Worm (Caenorhabditis elegans) whole organism, young adult: ENCODE results near the gene unc-6.

Experiments used
- B0336.3 ChIP-seq: fragments of 200-800 bp; sonication (Bioruptor generic); IDR thresholded peaks from 2 replicates; pipeline ENCODE4 v1.3.6; 2022; ENCODE audit warnings: missing genetic modification characterization, missing compliant biosample characterization
- D2030.7 ChIP-seq: fragments of 200-800 bp; sonication (Bioruptor generic); IDR thresholded peaks from 2 replicates; pipeline ENCODE4 v1.3.6; 2022; ENCODE audit warnings: missing genetic modification reagents, missing genetic modification characterization, missing compliant biosample characterization
- F23B12.7 ChIP-seq: sonication (generic microtip); optimal IDR thresholded peaks from 2 replicates; lab custom pipeline; 2017; ENCODE audit warnings: missing genetic modification characterization, mild to moderate bottlenecking, missing compliant biosample characterization, antibody characterized with exemption, moderate library complexity; ENCODE audit not compliant: insufficient read depth
- F37B4.10 ChIP-seq: fragments of 200-800 bp; sonication (Bioruptor generic); IDR thresholded peaks from 2 replicates; pipeline ENCODE4 v1.3.6; 2022; ENCODE audit warnings: missing genetic modification characterization, missing compliant biosample characterization
- F52B5.7 ChIP-seq: sonication (generic microtip); optimal IDR thresholded peaks from 2 replicates; lab custom pipeline; 2016; ENCODE audit warnings: mild to moderate bottlenecking, missing genetic modification characterization, missing compliant biosample characterization
- K11D2.4 ChIP-seq: fragments of 200-800 bp; sonication (Bioruptor generic); IDR thresholded peaks from 2 replicates; pipeline ENCODE4 v1.3.6; 2022; ENCODE audit warnings: missing genetic modification reagents, missing genetic modification characterization, missing compliant biosample characterization
- Y95B8A.8 ChIP-seq: fragments of 200-800 bp; sonication (Bioruptor generic); IDR thresholded peaks from 2 replicates; pipeline ENCODE4 v1.3.6; 2022; ENCODE audit warnings: missing genetic modification reagents, missing genetic modification characterization, missing compliant biosample characterization
- akir-1 ChIP-seq: fragments of 200-800 bp; sonication (Bioruptor generic); optimal IDR thresholded peaks from 2 replicates; lab custom pipeline; 2018; ENCODE audit warnings: mild to moderate bottlenecking, missing genetic modification characterization, moderate library complexity, missing compliant biosample characterization
- attf-6 ChIP-seq: fragments of 200-800 bp; sonication (Bioruptor generic); IDR thresholded peaks from 2 replicates; pipeline ENCODE4 v1.3.6; 2022; ENCODE audit warnings: missing genetic modification reagents, missing genetic modification characterization, missing compliant biosample characterization
- bed-1 ChIP-seq: fragments of 200-800 bp; sonication (Bioruptor generic); IDR thresholded peaks from 2 replicates; pipeline ENCODE4 v1.3.6; 2022; ENCODE audit warnings: missing genetic modification reagents, missing genetic modification characterization, missing compliant biosample characterization
- ccch-3 ChIP-seq: fragments of 200-800 bp; sonication (Bioruptor generic); optimal IDR thresholded peaks from 2 replicates; lab custom pipeline; 2018; ENCODE audit warnings: mild to moderate bottlenecking, missing genetic modification characterization, missing compliant biosample characterization
- ceh-58 ChIP-seq: fragments of 200-800 bp; sonication (Bioruptor generic); IDR thresholded peaks from 2 replicates; pipeline ENCODE4 v1.3.6; 2022; ENCODE audit warnings: missing genetic modification characterization, missing compliant biosample characterization
- ceh-79 ChIP-seq: sonication (generic microtip); optimal IDR thresholded peaks from 2 replicates; lab custom pipeline; 2017; ENCODE audit warnings: mild to moderate bottlenecking, missing genetic modification characterization, missing compliant biosample characterization
- die-1 ChIP-seq: sonication (generic microtip); optimal IDR thresholded peaks from 2 replicates; lab custom pipeline; 2016; ENCODE audit warnings: missing genotype, mild to moderate bottlenecking, missing genetic modification characterization, missing compliant biosample characterization
- efl-1 ChIP-seq: fragments of 150-350 bp; optimal IDR thresholded peaks from 2 replicates; lab custom pipeline; 2014; ENCODE audit warnings: missing biosample characterization, missing genetic modification reagents, missing genetic modification characterization
- egl-18 ChIP-seq: fragments of 200-800 bp; sonication (Bioruptor generic); IDR thresholded peaks from 2 replicates; pipeline ENCODE4 v1.3.6; 2022; ENCODE audit warnings: missing genetic modification reagents, missing genetic modification characterization, missing compliant biosample characterization
- egrh-3 ChIP-seq: fragments of 200-800 bp; sonication (Bioruptor generic); IDR thresholded peaks from 2 replicates; pipeline ENCODE4 v1.3.6; 2022; ENCODE audit warnings: missing genetic modification reagents, missing genetic modification characterization, missing compliant biosample characterization
- gei-17 ChIP-seq: fragments of 200-800 bp; sonication (Bioruptor generic); optimal IDR thresholded peaks from 2 replicates; lab custom pipeline; 2018; ENCODE audit warnings: mild to moderate bottlenecking, missing genetic modification characterization, missing compliant biosample characterization
- hlh-26 ChIP-seq: fragments of 200-800 bp; sonication (Bioruptor generic); conservative IDR thresholded peaks from 2 replicates; pipeline ENCODE4 v1.3.6; 2022; ENCODE audit warnings: missing genetic modification reagents, missing genetic modification characterization, missing compliant biosample characterization
- lag-1 ChIP-seq: fragments of 200-800 bp; sonication (Bioruptor generic); IDR thresholded peaks from 2 replicates; pipeline ENCODE4 v1.3.6; 2022; ENCODE audit warnings: missing genetic modification reagents, missing genetic modification characterization, missing compliant biosample characterization
- let-607 ChIP-seq, 2 experiments: fragments of 200-800 bp in 1 of 2; sonication (Bioruptor generic) in 1 of 2; sonication (generic microtip) in 1 of 2; optimal IDR thresholded peaks; 2 replicates each; lab custom pipeline; 2016 to 2018; ENCODE audit warnings: mild to moderate bottlenecking in 2 of 2, missing compliant biosample characterization in 2 of 2, missing genetic modification characterization in 2 of 2, moderate library complexity in 2 of 2, missing genotype in 1 of 2
- lin-26 ChIP-seq: fragments of 200-800 bp; sonication (Bioruptor generic); IDR thresholded peaks from 2 replicates; pipeline ENCODE4 v1.3.6; 2022; ENCODE audit warnings: missing genetic modification reagents, missing genetic modification characterization, missing compliant biosample characterization
- lin-35 ChIP-seq, 3 experiments: fragments of 150-350 bp in 2 of 3; sonication (generic microtip) in 1 of 3; optimal IDR thresholded peaks; 2 replicates each; lab custom pipeline; 2014 to 2018; ENCODE audit warnings: missing biosample characterization in 3 of 3, missing genetic modification characterization in 3 of 3, missing genetic modification reagents in 3 of 3
- lin-54 ChIP-seq: fragments of 200-800 bp; sonication (Bioruptor generic); optimal IDR thresholded peaks from 2 replicates; lab custom pipeline; 2018; ENCODE audit warnings: mild to moderate bottlenecking, missing genetic modification characterization, missing compliant biosample characterization
- lsl-1 ChIP-seq: fragments of 200-800 bp; sonication (Bioruptor generic); optimal IDR thresholded peaks from 2 replicates; lab custom pipeline; 2018; ENCODE audit warnings: mild to moderate bottlenecking, missing genetic modification characterization, moderate library complexity, missing compliant biosample characterization
- lsy-27 ChIP-seq: sonication (generic microtip); optimal IDR thresholded peaks from 2 replicates; lab custom pipeline; 2017; ENCODE audit warnings: missing genetic modification characterization, mild to moderate bottlenecking, missing compliant biosample characterization, antibody characterized with exemption, missing genotype, borderline replicate concordance; ENCODE audit not compliant: insufficient read depth
- madf-6 ChIP-seq: fragments of 200-800 bp; sonication (Bioruptor generic); IDR thresholded peaks from 2 replicates; pipeline ENCODE4 v1.3.6; 2022; ENCODE audit warnings: missing genetic modification reagents, missing genetic modification characterization, missing compliant biosample characterization
- madf-8 ChIP-seq: fragments of 200-800 bp; sonication (Bioruptor generic); conservative IDR thresholded peaks from 2 replicates; pipeline ENCODE4 v1.3.6; 2022; ENCODE audit warnings: missing genetic modification reagents, missing genetic modification characterization, missing compliant biosample characterization
- mcd-1 ChIP-seq: fragments of 200-800 bp; sonication (Bioruptor generic); IDR thresholded peaks from 2 replicates; pipeline ENCODE4 v1.3.6; 2022; ENCODE audit warnings: missing genetic modification reagents, missing genetic modification characterization, missing compliant biosample characterization
- nfya-1 ChIP-seq: sonication (generic microtip); optimal IDR thresholded peaks from 2 replicates; lab custom pipeline; 2017; ENCODE audit warnings: antibody characterized with exemption, missing compliant biosample characterization, missing genetic modification characterization, borderline replicate concordance; ENCODE audit not compliant: insufficient read depth
- nhr-179 ChIP-seq: sonication (generic microtip); optimal IDR thresholded peaks from 2 replicates; lab custom pipeline; 2016; ENCODE audit warnings: mild to moderate bottlenecking, missing genetic modification characterization, missing compliant biosample characterization
- nhr-90 ChIP-seq: sonication (generic microtip); optimal IDR thresholded peaks from 2 replicates; lab custom pipeline; 2016; ENCODE audit warnings: missing genotype, mild to moderate bottlenecking, missing genetic modification characterization, missing compliant biosample characterization
- sea-2 ChIP-seq: fragments of 200-800 bp; sonication (Bioruptor generic); IDR thresholded peaks from 2 replicates; pipeline ENCODE4 v1.3.6; 2022; ENCODE audit warnings: missing genetic modification characterization, missing compliant biosample characterization
- snpc-1.1 ChIP-seq: sonication (generic microtip); optimal IDR thresholded peaks from 2 replicates; lab custom pipeline; 2017; ENCODE audit warnings: missing genetic modification characterization, mild to moderate bottlenecking, missing compliant biosample characterization, antibody characterized with exemption, moderate library complexity, missing genotype, missing genetic modification reagents; ENCODE audit not compliant: insufficient read depth
- snpc-1.3 ChIP-seq: sonication (generic microtip); optimal IDR thresholded peaks from 2 replicates; lab custom pipeline; 2017; ENCODE audit warnings: missing genetic modification characterization, mild to moderate bottlenecking, missing compliant biosample characterization, antibody characterized with exemption, moderate library complexity, missing genotype, missing genetic modification reagents; ENCODE audit not compliant: insufficient read depth
- tlf-1 ChIP-seq: fragments of 200-800 bp; sonication (Bioruptor generic); optimal IDR thresholded peaks from 2 replicates; lab custom pipeline; 2018; ENCODE audit warnings: mild to moderate bottlenecking, missing genetic modification characterization, missing compliant biosample characterization
- unc-130 ChIP-seq: sonication (generic microtip); optimal IDR thresholded peaks from 2 replicates; lab custom pipeline; 2016; ENCODE audit warnings: missing genetic modification reagents, missing genetic modification characterization, missing compliant biosample characterization
- xnd-1 ChIP-seq: sonication (generic microtip); optimal IDR thresholded peaks from 2 replicates; lab custom pipeline; 2016; ENCODE audit warnings: missing genotype, missing genetic modification reagents, missing genetic modification characterization, missing compliant biosample characterization
- zfh-2 ChIP-seq: fragments of 200-800 bp; sonication (Bioruptor generic); conservative IDR thresholded peaks from 2 replicates; pipeline ENCODE4 v1.3.6; 2022; ENCODE audit warnings: missing genetic modification reagents, missing genetic modification characterization, missing compliant biosample characterization
- ztf-28 ChIP-seq: fragments of 200-800 bp; sonication (Bioruptor generic); IDR thresholded peaks from 2 replicates; pipeline ENCODE4 v1.3.6; 2022; ENCODE audit warnings: missing genetic modification reagents, missing genetic modification characterization, missing compliant biosample characterization
- ztf-6 ChIP-seq: fragments of 200-800 bp; sonication (Bioruptor generic); IDR thresholded peaks from 2 replicates; pipeline ENCODE4 v1.3.6; 2022; ENCODE audit warnings: missing genetic modification reagents, missing genetic modification characterization, missing compliant biosample characterization

Gene unc-6

ce11 chrX:6848596-6848995 lies 40.9 kb upstream of the unc-6 start:
- TF ChIP-seq F37B4.10 (GFP tag; lab: Robert Waterston, UW) (no peak), ceh-58 (no peak), lag-1 (GFP tag; lab: Robert Waterston, UW) (no peak), die-1 (tag; lab: Kevin White, UChicago) (no peak), let-607 (tag; optimal IDR thresholded peaks at IDR 0.05; lab: Kevin White, UChicago) (no peak), nhr-179 (tag; lab: Kevin White, UChicago) (no peak), D2030.7 (GFP tag; lab: Robert Waterston, UW) (no peak), sea-2 (no peak), tlf-1 (GFP tag; lab: Kevin White, UChicago) (no peak), madf-8 (no peak), snpc-1.1 (tag; lab: Kevin White, UChicago) (no peak), lin-35 (GFP tag; optimal IDR thresholded peaks at IDR 0.05; lab: Kevin White, UChicago) (no peak), ceh-79 (tag; lab: Kevin White, UChicago) (no peak), snpc-1.3 (tag; lab: Kevin White, UChicago) (no peak), F23B12.7 (tag; lab: Kevin White, UChicago) (no peak), lsy-27 (tag; lab: Kevin White, UChicago) (no peak), egl-18 (GFP tag; lab: Robert Waterston, UW) (no peak)
- TF ChIP-seq, all 124 proteins: peak for 0

ce11 chrX:6850412-6850811 lies 39.1 kb upstream of the unc-6 start:
- TF ChIP-seq hlh-26 (GFP tag; lab: Robert Waterston, UW) (no peak), egrh-3 (GFP tag; lab: Robert Waterston, UW) (no peak), K11D2.4 (GFP tag; lab: Robert Waterston, UW) (no peak), unc-130 (GFP tag; lab: Kevin White, UChicago) (no peak), efl-1 (GFP tag; lab: Kevin White, UChicago) (no peak), zfh-2 (GFP tag; lab: Robert Waterston, UW) (no peak), ztf-28 (GFP tag; lab: Robert Waterston, UW) (no peak), gei-17 (GFP tag; lab: Kevin White, UChicago) (no peak), Y95B8A.8 (no peak), lsl-1 (GFP tag; lab: Kevin White, UChicago) (no peak), let-607 (tag; optimal IDR thresholded peaks at IDR 0.05; lab: Kevin White, UChicago) (no peak), ztf-6 (no peak), lin-35 (GFP tag; optimal IDR thresholded peaks at IDR 0.05; lab: Kevin White, UChicago) (no peak), mcd-1 (GFP tag; lab: Robert Waterston, UW) (no peak), lsy-27 (tag; lab: Kevin White, UChicago) (no peak), lin-26 (no peak), F52B5.7 (tag; lab: Kevin White, UChicago) (no peak), bed-1 (GFP tag; lab: Robert Waterston, UW) (no peak), nhr-90 (tag; lab: Kevin White, UChicago) (no peak)

DNA sequence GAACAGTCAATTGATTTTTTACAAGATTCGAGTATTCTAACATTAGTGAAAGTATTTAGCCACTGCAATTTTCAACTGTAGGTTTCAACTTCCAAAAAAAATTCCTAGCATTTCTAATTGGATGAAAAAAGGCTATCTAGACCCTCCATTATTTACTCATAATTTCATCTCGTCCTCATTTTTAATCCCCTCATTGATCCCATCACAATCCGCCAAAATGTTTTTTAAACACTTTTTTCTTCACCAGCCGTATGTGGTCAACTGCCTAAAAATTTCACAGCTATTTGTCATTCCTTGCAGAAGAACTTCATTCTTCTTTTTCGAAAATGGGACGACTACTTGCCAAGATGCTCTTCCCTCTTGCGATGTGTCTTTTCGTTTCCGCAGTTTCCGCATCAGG lies 36.2 kb upstream of the unc-6 start, which contains the start of gene rig-3:
Gene rig-3, plus strand, starts transcription at position 301 of the 400 bp plus-strand sequence.
- TF ChIP-seq attf-6 (GFP tag; lab: Robert Waterston, UW): no peak
- TF ChIP-seq nfya-1 (tag; lab: Kevin White, UChicago): no peak
- TF ChIP-seq egl-18 (GFP tag; lab: Robert Waterston, UW): no peak
- no peak for TF ChIP-seq lin-54 (GFP tag; lab: Kevin White, UChicago)
- no peak for TF ChIP-seq ccch-3
- no peak for TF ChIP-seq mcd-1 (GFP tag; lab: Robert Waterston, UW)
- no peak for TF ChIP-seq F52B5.7 (tag; lab: Kevin White, UChicago)
- no peak for TF ChIP-seq F37B4.10 (GFP tag; lab: Robert Waterston, UW)
- TF ChIP-seq ztf-28 (GFP tag; lab: Robert Waterston, UW): no peak
- TF ChIP-seq madf-6 (GFP tag; lab: Robert Waterston, UW): no peak
- no peak for TF ChIP-seq F23B12.7 (tag; lab: Kevin White, UChicago)
- no peak for TF ChIP-seq akir-1
- no peak for TF ChIP-seq unc-130 (GFP tag; lab: Kevin White, UChicago)
- TF ChIP-seq ceh-58: no peak
- no peak for TF ChIP-seq xnd-1 (tag; lab: Kevin White, UChicago)
- TF ChIP-seq die-1 (tag; lab: Kevin White, UChicago): no peak
- TF ChIP-seq hlh-26 (GFP tag; lab: Robert Waterston, UW): no peak
- TF ChIP-seq B0336.3 (GFP tag; lab: Robert Waterston, UW): no peak
